Fruit fly (Drosophila melanogaster) whole organism, prepupa: ENCODE measurements around the gene CG31999.

Experiments used
- CG10669 ChIP-seq: fragments of 200-800 bp; sonication (Bioruptor generic); optimal IDR thresholded peaks from 3 replicates; lab custom pipeline; 2018; ENCODE audit warnings: missing biosample characterization, mild to moderate bottlenecking, missing genetic modification characterization, moderate library complexity
- CG11294 ChIP-seq: fragments of 200-800 bp; sonication (Bioruptor generic); IDR thresholded peaks from 2 replicates; pipeline ENCODE4 v1.3.6; 2022; ENCODE audit warnings: missing biosample characterization, missing genetic modification characterization
- CG15336 ChIP-seq: fragments of 200-800 bp; sonication (Bioruptor generic); IDR thresholded peaks from 2 replicates; pipeline ENCODE4 v1.3.6; 2022; ENCODE audit warnings: missing biosample characterization, missing genetic modification characterization
- CG16779 ChIP-seq: fragments of 200-800 bp; sonication (Bioruptor generic); optimal IDR thresholded peaks from 3 replicates; lab custom pipeline; 2017; ENCODE audit warnings: missing biosample characterization, mild to moderate bottlenecking, missing genetic modification characterization
- CG3032 ChIP-seq: fragments of 200-800 bp; optimal IDR thresholded peaks from 2 replicates; lab custom pipeline; 2019; ENCODE audit warnings: missing biosample characterization, mild to moderate bottlenecking, missing genetic modification characterization, moderate library complexity
- CG31627 ChIP-seq: fragments of 200-800 bp; sonication (Bioruptor generic); optimal IDR thresholded peaks from 3 replicates; lab custom pipeline; 2016; ENCODE audit warnings: missing biosample characterization, missing genetic modification characterization
- CG4318 ChIP-seq: fragments of 200-800 bp; sonication (Bioruptor generic); optimal IDR thresholded peaks from 3 replicates; lab custom pipeline; 2017; ENCODE audit warnings: missing biosample characterization, mild to moderate bottlenecking, missing genetic modification characterization
- CG6163 ChIP-seq: fragments of 200-800 bp; sonication (Bioruptor generic); IDR thresholded peaks from 3 replicates; pipeline ENCODE4 v1.3.6; 2022; ENCODE audit warnings: missing biosample characterization, missing genetic modification characterization
- CG6808 ChIP-seq: fragments of 200-800 bp; sonication (Bioruptor generic); optimal IDR thresholded peaks from 3 replicates; lab custom pipeline; 2017; ENCODE audit warnings: missing biosample characterization, missing genetic modification characterization, mild to moderate bottlenecking, moderate library complexity, missing genetic modification reagents
- CG6854 ChIP-seq: fragments of 200-800 bp; sonication (Bioruptor generic); optimal IDR thresholded peaks from 2 replicates; lab custom pipeline; 2017; ENCODE audit warnings: missing biosample characterization, mild to moderate bottlenecking, missing genetic modification characterization
- CG7368 ChIP-seq: fragments of 200-800 bp; sonication (Bioruptor generic); optimal IDR thresholded peaks from 3 replicates; lab custom pipeline; 2016; ENCODE audit warnings: missing biosample characterization, missing genetic modification characterization
- CG8319 ChIP-seq: fragments of 200-800 bp; sonication (Bioruptor generic); optimal IDR thresholded peaks from 3 replicates; lab custom pipeline; 2016; ENCODE audit warnings: missing biosample characterization, missing genetic modification characterization
- CG9139 ChIP-seq: fragments of 200-800 bp; sonication (Bioruptor generic); optimal IDR thresholded peaks from 3 replicates; lab custom pipeline; 2017; ENCODE audit warnings: missing biosample characterization, mild to moderate bottlenecking, missing genetic modification characterization
- Eip75B ChIP-seq: fragments of 200-800 bp; sonication (Bioruptor generic); optimal IDR thresholded peaks from 3 replicates; lab custom pipeline; 2016; ENCODE audit warnings: missing biosample characterization, missing genetic modification characterization
- Eip78C ChIP-seq: fragments of 200-800 bp; sonication (Bioruptor generic); peaks from one replicate; lab custom pipeline; 2016; ENCODE audit warnings: missing biosample characterization, missing genetic modification characterization
- Eip93F ChIP-seq: fragments of 200-800 bp; sonication (Bioruptor generic); optimal IDR thresholded peaks from 2 replicates; lab custom pipeline; 2016; ENCODE audit warnings: missing biosample characterization, mild to moderate bottlenecking, missing genetic modification characterization
- Ets21C ChIP-seq: fragments of 200-800 bp; sonication (Bioruptor generic); optimal IDR thresholded peaks from 3 replicates; lab custom pipeline; 2016; ENCODE audit warnings: missing biosample characterization, missing genetic modification characterization
- Ets96B ChIP-seq: fragments of 200-800 bp; optimal IDR thresholded peaks from 2 replicates; lab custom pipeline; 2019; ENCODE audit warnings: missing biosample characterization, mild to moderate bottlenecking, missing genetic modification characterization, moderate library complexity
- Hr38 ChIP-seq: sonication (Bioruptor generic); optimal IDR thresholded peaks from 2 replicates; lab custom pipeline; 2016; ENCODE audit warnings: missing biosample characterization, missing genetic modification characterization
- Hr39 ChIP-seq: fragments of 200-800 bp; sonication (Bioruptor generic); optimal IDR thresholded peaks from 2 replicates; lab custom pipeline; 2016; ENCODE audit warnings: missing biosample characterization, missing genetic modification characterization
- Hr4 ChIP-seq: fragments of 200-800 bp; sonication (Bioruptor generic); optimal IDR thresholded peaks from 3 replicates; lab custom pipeline; 2016; ENCODE audit warnings: missing biosample characterization, missing genetic modification characterization
- Lpt ChIP-seq: fragments of 200-800 bp; sonication (Bioruptor generic); optimal IDR thresholded peaks from 3 replicates; lab custom pipeline; 2016; ENCODE audit warnings: missing biosample characterization, missing genetic modification characterization
- Smox ChIP-seq: fragments of 200-800 bp; sonication (Bioruptor generic); optimal IDR thresholded peaks from 3 replicates; lab custom pipeline; 2016; ENCODE audit warnings: missing biosample characterization, missing genetic modification characterization
- Sox14 ChIP-seq: fragments of 200-800 bp; sonication (Bioruptor generic); optimal IDR thresholded peaks from 3 replicates; lab custom pipeline; 2016; ENCODE audit warnings: missing biosample characterization, missing genetic modification characterization
- acj6 ChIP-seq: fragments of 200-800 bp; sonication (Bioruptor generic); optimal IDR thresholded peaks from 3 replicates; lab custom pipeline; 2016; ENCODE audit warnings: missing biosample characterization, missing genetic modification characterization
- cyc ChIP-seq: fragments of 200-800 bp; sonication (Bioruptor generic); optimal IDR thresholded peaks from 3 replicates; lab custom pipeline; 2016; ENCODE audit warnings: missing biosample characterization, missing genetic modification characterization
- dsx ChIP-seq: fragments of 200-800 bp; optimal IDR thresholded peaks from 3 replicates; lab custom pipeline; 2019; ENCODE audit warnings: missing biosample characterization, mild to moderate bottlenecking, missing genetic modification characterization, moderate library complexity; ENCODE audit not compliant: poor library complexity, severe bottlenecking
- esn ChIP-seq: fragments of 200-800 bp; sonication (Bioruptor generic); optimal IDR thresholded peaks from 2 replicates; lab custom pipeline; 2016; ENCODE audit warnings: missing biosample characterization, mild to moderate bottlenecking, missing genetic modification characterization, moderate library complexity
- fd59A ChIP-seq: fragments of 200-800 bp; sonication (Bioruptor generic); optimal IDR thresholded peaks from 2 replicates; lab custom pipeline; 2017; ENCODE audit warnings: missing biosample characterization, mild to moderate bottlenecking, missing genetic modification characterization, missing genetic modification reagents
- fkh ChIP-seq: fragments of 200-800 bp; sonication (Bioruptor generic); optimal IDR thresholded peaks from 3 replicates; lab custom pipeline; 2017; ENCODE audit warnings: missing biosample characterization, mild to moderate bottlenecking, missing genetic modification characterization, moderate library complexity
- net ChIP-seq: fragments of 200-800 bp; sonication (Bioruptor generic); optimal IDR thresholded peaks from 3 replicates; lab custom pipeline; 2016; ENCODE audit warnings: missing biosample characterization, missing genetic modification characterization
- pdm3 ChIP-seq: fragments of 200-800 bp; sonication (Bioruptor generic); optimal IDR thresholded peaks from 3 replicates; lab custom pipeline; 2016; ENCODE audit warnings: missing biosample characterization, missing genetic modification characterization
- salr ChIP-seq, 2 experiments: fragments of 200-800 bp; sonication (Bioruptor generic); optimal IDR thresholded peaks; 3 replicates each; lab custom pipeline; 2016 to 2018; ENCODE audit warnings: missing biosample characterization in 2 of 2, missing genetic modification characterization in 2 of 2, mild to moderate bottlenecking in 1 of 2
- spab ChIP-seq: fragments of 200-800 bp; sonication (Bioruptor generic); optimal IDR thresholded peaks from 2 replicates; lab custom pipeline; 2017; ENCODE audit warnings: missing biosample characterization, mild to moderate bottlenecking, missing genetic modification characterization, missing genetic modification reagents
- ss ChIP-seq, 2 experiments: fragments of 200-800 bp; sonication (Bioruptor generic); optimal IDR thresholded peaks; 2 replicates in 1 of 2; 3 replicates in 1 of 2; lab custom pipeline; 2017 to 2018; ENCODE audit warnings: mild to moderate bottlenecking in 2 of 2, missing biosample characterization in 2 of 2, missing genetic modification characterization in 2 of 2, moderate library complexity in 1 of 2
- svp ChIP-seq: fragments of 200-800 bp; sonication (Bioruptor generic); peaks from one replicate; lab custom pipeline; 2016; ENCODE audit warnings: missing biosample characterization, missing genetic modification characterization
- vri ChIP-seq: fragments of 200-800 bp; sonication (Bioruptor generic); optimal IDR thresholded peaks from 3 replicates; lab custom pipeline; 2016; ENCODE audit warnings: missing biosample characterization, mild to moderate bottlenecking, missing genetic modification characterization

Gene CG31999

DNA sequence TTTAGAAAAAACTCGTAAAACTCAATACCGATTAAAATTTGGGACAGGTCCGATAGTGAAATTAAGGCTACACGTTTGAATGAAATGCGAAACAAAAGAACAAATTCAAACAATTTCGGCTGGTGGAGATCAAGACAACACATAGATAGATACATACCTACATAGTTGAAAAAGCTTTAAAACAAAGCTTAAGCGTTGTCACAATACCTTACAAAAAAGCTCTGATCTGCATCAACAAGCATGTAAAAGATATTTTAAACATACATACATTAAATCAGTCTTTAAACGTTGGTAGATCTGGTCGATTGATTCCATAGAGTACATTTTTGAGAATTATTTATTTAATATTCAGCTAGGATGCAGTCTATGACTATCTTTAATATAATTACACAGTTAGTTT is at the start of gene CG31999, which contains the start of gene yellow-h:
TSS of gene CG31999 (minus strand) at position 101 of the 400 bp plus-strand sequence.
TSS of gene yellow-h (plus strand) at position 275 of the 400 bp plus-strand sequence.
- TF ChIP-seq Ets21C (GFP tag; lab: Kevin White, UChicago) (no peak), Eip78C (peak; percentile 47), esn (GFP tag; lab: Kevin White, UChicago) (no peak), CG6808 (GFP tag; lab: Kevin White, UChicago) (no peak)
- TF ChIP-seq, all 60 proteins: peak for 1

DNA sequence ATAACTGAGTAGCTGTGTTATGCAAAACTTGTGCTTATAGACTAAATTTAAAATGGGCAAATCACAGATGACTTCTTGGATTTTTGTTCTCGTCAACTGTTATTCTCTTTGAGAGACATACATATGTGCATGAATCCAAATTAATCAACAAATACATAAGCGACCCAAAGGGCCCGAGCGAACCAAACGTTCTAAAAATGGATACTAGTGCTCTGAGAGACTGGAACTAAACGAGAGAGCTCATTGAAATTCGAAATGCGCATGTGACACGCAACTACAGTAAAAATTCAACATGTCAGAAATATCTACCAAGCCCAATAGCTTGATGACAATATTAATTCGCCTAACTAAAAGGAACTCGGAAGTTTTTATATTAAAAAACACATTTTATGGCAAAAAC is 48.8 kb upstream of the CG31999 start, which contains the start of gene NfI:
TSS of gene NfI (minus strand) at position 45 of the 400 bp plus-strand sequence.
- peak; percentile 51 for TF ChIP-seq svp (GFP tag; lab: Kevin White, UChicago)
- no peak for TF ChIP-seq CG8319 (GFP tag; lab: Kevin White, UChicago)
- no peak for TF ChIP-seq CG7368 (GFP tag; lab: Kevin White, UChicago)
- no peak for TF ChIP-seq Hr39 (GFP tag; lab: Kevin White, UChicago)
- TF ChIP-seq Ets96B: no peak

DNA sequence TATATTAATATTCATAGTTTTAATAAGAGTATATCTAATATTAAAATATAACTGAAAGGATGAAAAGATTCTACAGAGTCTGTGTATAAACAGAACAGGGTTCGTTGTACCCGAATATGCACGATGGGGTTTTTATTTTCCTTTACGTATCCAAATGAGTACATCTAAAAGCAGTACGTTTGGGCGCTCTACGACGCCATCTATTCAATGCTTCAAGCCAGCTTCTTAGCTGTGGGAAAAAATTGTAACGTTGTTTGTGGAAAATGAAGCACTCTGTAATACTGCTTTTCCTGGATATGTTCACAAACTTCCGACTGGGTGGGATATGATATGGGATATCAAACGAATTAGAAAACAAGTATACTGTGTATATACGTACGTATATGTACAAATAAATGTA is 47.2 kb upstream of the CG31999 start:
- TF ChIP-seq Eip93F (GFP tag; lab: Kevin White, UChicago) (no peak), CG31627 (no peak), svp (GFP tag; lab: Kevin White, UChicago) (no peak), CG3032 (no peak), Lpt (GFP tag; lab: Kevin White, UChicago) (no peak), vri (GFP tag; lab: Kevin White, UChicago) (no peak), Sox14 (GFP tag; lab: Kevin White, UChicago) (no peak), CG7368 (GFP tag; lab: Kevin White, UChicago) (no peak), fkh (no peak), CG10669 (GFP tag; lab: Kevin White, UChicago) (no peak), CG6808 (GFP tag; lab: Kevin White, UChicago) (no peak), CG9139 (GFP tag; lab: Kevin White, UChicago) (no peak), net (no peak), CG4318 (GFP tag; lab: Kevin White, UChicago) (no peak), CG8319 (GFP tag; lab: Kevin White, UChicago) (no peak), fd59A (GFP tag; lab: Kevin White, UChicago) (no peak), spab (no peak), Eip75B (GFP tag; lab: Kevin White, UChicago) (no peak)

DNA sequence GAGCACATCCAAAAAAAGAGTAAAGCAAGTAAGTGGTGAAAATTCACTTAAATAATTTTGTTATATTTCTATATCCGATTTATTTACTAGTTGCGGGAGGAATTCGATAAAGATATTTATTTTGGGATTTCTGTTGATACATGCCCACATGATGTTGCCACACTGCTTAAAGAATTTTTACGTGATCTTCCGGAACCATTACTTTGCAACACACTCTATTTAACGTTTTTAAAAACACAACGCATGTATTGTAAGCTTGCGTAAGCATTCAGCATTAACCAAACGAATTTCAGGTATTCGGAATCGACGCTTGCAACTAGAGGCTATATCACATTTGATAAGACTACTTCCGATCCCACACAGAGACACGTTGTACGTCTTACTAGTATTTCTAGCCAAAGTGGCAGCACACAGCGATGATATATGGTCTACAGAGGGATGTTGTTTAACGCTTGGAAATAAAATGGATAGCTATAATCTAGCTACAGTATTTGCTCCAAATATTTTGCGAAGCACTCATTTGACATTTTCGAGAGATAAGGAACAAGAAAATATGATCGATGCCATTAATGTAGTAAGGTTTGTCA is 34.0 kb upstream of the CG31999 start:
- TF ChIP-seq CG11294 (GFP tag; lab: Robert Waterston, UW) (no peak), Eip75B (GFP tag; lab: Kevin White, UChicago) (no peak), CG16779 (no peak), CG15336 (no peak), acj6 (GFP tag; lab: Kevin White, UChicago) (no peak), CG6854 (GFP tag; lab: Kevin White, UChicago) (no peak), Eip93F (GFP tag; lab: Kevin White, UChicago) (no peak), Hr39 (GFP tag; lab: Kevin White, UChicago) (no peak), CG8319 (GFP tag; lab: Kevin White, UChicago) (no peak), spab (no peak)

DNA sequence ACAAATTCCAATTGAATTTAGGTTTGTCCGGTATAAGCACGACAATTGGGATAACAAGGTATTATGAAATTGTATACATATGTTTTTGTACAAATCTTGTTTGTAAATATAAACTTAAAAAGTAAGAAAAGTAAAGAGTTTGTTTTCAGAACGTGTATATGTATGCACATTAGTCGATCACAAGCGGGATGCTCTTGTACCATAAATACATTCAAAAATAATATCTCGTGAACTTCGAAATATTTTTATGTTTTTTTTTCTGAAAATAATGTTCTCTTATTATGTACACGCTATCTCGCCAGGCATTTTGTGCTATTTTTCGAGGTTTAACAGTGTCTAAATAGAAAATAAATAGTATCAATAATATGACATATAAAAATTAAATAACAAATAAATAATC is 27.1 kb upstream of the CG31999 start, which contains the start of gene RhoGAP102A:
TSS of gene RhoGAP102A (plus strand) at position 301 of the 400 bp plus-strand sequence.
- TF ChIP-seq dsx (no peak), Hr4 (GFP tag; lab: Kevin White, UChicago) (no peak), Sox14 (GFP tag; lab: Kevin White, UChicago) (no peak), CG16779 (no peak), cyc (no peak), salr (GFP tag; optimal IDR thresholded peaks at IDR 0.05; lab: Kevin White, UChicago) (no peak), svp (GFP tag; lab: Kevin White, UChicago) (no peak), Hr39 (GFP tag; lab: Kevin White, UChicago) (no peak), CG6163 (GFP tag; lab: Robert Waterston, UW) (no peak), CG9139 (GFP tag; lab: Kevin White, UChicago) (no peak), CG4318 (GFP tag; lab: Kevin White, UChicago) (no peak), Hr38 (GFP tag; lab: Kevin White, UChicago) (no peak), ss (GFP tag; optimal IDR thresholded peaks at IDR 0.05; lab: Kevin White, UChicago) (no peak), pdm3 (no peak), Smox (GFP tag; lab: Kevin White, UChicago) (no peak), CG8319 (GFP tag; lab: Kevin White, UChicago) (no peak), Lpt (GFP tag; lab: Kevin White, UChicago) (no peak)
